Worm (Caenorhabditis elegans): ENCODE data around the gene sre-35.

- no peak for TF ChIP-seq lin-39 (tag; optimal IDR thresholded peaks at IDR 0.05)
- no peak for TF ChIP-seq nhr-21 (tag; optimal IDR thresholded peaks at IDR 0.05)
These were observed 47.3 kb upstream of the sre-35 start for ce11 chrII:12499969-12500368.

Measured in whole organism, L2 larva.